Worm (Caenorhabditis elegans) whole organism, L4/young adult: ENCODE measurements around the gene clec-59.

Source experiments
- W03F9.2 ChIP-seq: fragments of 150-350 bp; optimal IDR thresholded peaks from 2 replicates; lab custom pipeline; 2014; ENCODE audit warnings: missing biosample characterization, missing genetic modification characterization
- dao-5 ChIP-seq: sonication (generic microtip); optimal IDR thresholded peaks from 2 replicates; lab custom pipeline; 2016; ENCODE audit warnings: missing genotype, missing genetic modification characterization, moderate library complexity, missing compliant biosample characterization
- him-1 ChIP-seq: sonication (generic microtip); optimal IDR thresholded peaks from 2 replicates; lab custom pipeline; 2016; ENCODE audit warnings: missing genotype, missing genetic modification reagents, missing genetic modification characterization, missing compliant biosample characterization

clec-59 gene

ce11 chrII:10480043-10480442 is 795 bp upstream of the clec-59 start:
- TF ChIP-seq W03F9.2: no peak
- TF ChIP-seq him-1 (tag; lab: Kevin White, UChicago): no peak
- TF ChIP-seq dao-5 (tag; lab: Kevin White, UChicago): no peak

- TF ChIP-seq him-1 (tag; lab: Kevin White, UChicago): no peak
- TF ChIP-seq dao-5 (tag; lab: Kevin White, UChicago): no peak
- no peak for TF ChIP-seq W03F9.2
Measured at ce11 chrII:10476959-10477358, 2.3 kb downstream of the clec-59 start, which contains the start of gene ZK666.4. TSS of gene ZK666.4 (plus strand) at chrII:10477259.

ce11 chrII:10476039-10476438 is 3.2 kb downstream of the clec-59 start, which contains the start of gene clec-58:
TSS of gene clec-58 (minus strand) at chrII:10476139.
- TF ChIP-seq dao-5 (tag; lab: Kevin White, UChicago) (no peak), him-1 (tag; lab: Kevin White, UChicago) (no peak), W03F9.2 (no peak)

ce11 chrII:10471790-10472189 is 7.5 kb downstream of the clec-59 start, which contains the start of gene ZK666.2:
TSS of gene ZK666.2 (minus strand) at chrII:10471890.
- TF ChIP-seq him-1 (tag; lab: Kevin White, UChicago) (no peak), W03F9.2 (no peak), dao-5 (tag; lab: Kevin White, UChicago) (no peak)

ce11 chrII:10471247-10471646 is 8.0 kb downstream of the clec-59 start, which contains the start of gene ZK666.1:
TSS of gene ZK666.1 (minus strand) at chrII:10471347.
- TF ChIP-seq W03F9.2: no peak
- no peak for TF ChIP-seq him-1 (tag; lab: Kevin White, UChicago)
- TF ChIP-seq dao-5 (tag; lab: Kevin White, UChicago): no peak

ce11 chrII:10470159-10470558 is 9.1 kb downstream of the clec-59 start, which contains the start of gene clec-143:
TSS of gene clec-143 (minus strand) at chrII:10470297.
- TF ChIP-seq dao-5 (tag; lab: Kevin White, UChicago): no peak
- no peak for TF ChIP-seq him-1 (tag; lab: Kevin White, UChicago)
- no peak for TF ChIP-seq W03F9.2

ce11 chrII:10466552-10466951 is 12.7 kb downstream of the clec-59 start, which contains the start of gene tnc-2:
TSS of gene tnc-2 (plus strand) at chrII:10466852.
- TF ChIP-seq W03F9.2 (no peak), him-1 (tag; lab: Kevin White, UChicago) (no peak), dao-5 (tag; lab: Kevin White, UChicago) (no peak)

ce11 chrII:10464230-10464920 is 14.9 kb downstream of the clec-59 start, which contains the start of the genes ZK673.6 and sdz-37:
TSS of gene ZK673.6 (minus strand) at chrII:10464330.
TSS of gene sdz-37 (plus strand) at chrII:10464870.
- TF ChIP-seq him-1 (tag; lab: Kevin White, UChicago) (no peak), W03F9.2 (no peak), dao-5 (tag; lab: Kevin White, UChicago) (no peak)

- TF ChIP-seq W03F9.2 (no peak), dao-5 (tag; lab: Kevin White, UChicago) (no peak), him-1 (tag; lab: Kevin White, UChicago) (no peak)
Measured at ce11 chrII:10461207-10461606, 18.0 kb downstream of the clec-59 start, which contains the start of gene ZK673.5. TSS of gene ZK673.5 (plus strand) at chrII:10461507.

- TF ChIP-seq him-1 (tag; lab: Kevin White, UChicago) (no peak), W03F9.2 (no peak), dao-5 (tag; lab: Kevin White, UChicago) (no peak)
Measured at ce11 chrII:10456979-10457378, 22.3 kb downstream of the clec-59 start, which contains the start of gene ZK673.11. TSS of gene ZK673.11 (plus strand) at chrII:10457279.

- TF ChIP-seq dao-5 (tag; lab: Kevin White, UChicago) (no peak), W03F9.2 (no peak), him-1 (tag; lab: Kevin White, UChicago) (no peak)
Measured at ce11 chrII:10452620-10453019, 26.6 kb downstream of the clec-59 start, which contains the start of gene ZK673.4. TSS of gene ZK673.4 (plus strand) at chrII:10452920.

- TF ChIP-seq W03F9.2 (no peak), him-1 (tag; lab: Kevin White, UChicago) (no peak), dao-5 (tag; lab: Kevin White, UChicago) (no peak)
Measured at ce11 chrII:10450335-10450734, 28.9 kb downstream of the clec-59 start.

ce11 chrII:10449707-10450106 is 29.5 kb downstream of the clec-59 start, which contains the start of gene lin-56:
TSS of gene lin-56 (plus strand) at chrII:10450007.
- TF ChIP-seq dao-5 (tag; lab: Kevin White, UChicago) (no peak), W03F9.2 (no peak), him-1 (tag; lab: Kevin White, UChicago) (no peak)
